Worm (Caenorhabditis elegans): ENCODE results near the gene bcat-1.

ce11 chrX:12926998-12927397 is 49.7 kb downstream of the bcat-1 start:
- no peak for TF ChIP-seq snpc-4 (GFP tag; optimal IDR thresholded peaks at IDR 0.05)
- no peak for TF ChIP-seq snpc-4 (tag; optimal IDR thresholded peaks at IDR 0.05)
- TF ChIP-seq mcd-1 (GFP tag; IDR thresholded peaks at IDR 0.05): no peak
- no peak for TF ChIP-seq hrde-1 (tag; optimal IDR thresholded peaks at IDR 0.05; ENCODE audit: borderline replicate concordance)
- TF ChIP-seq snpc-1.3 (tag; optimal IDR thresholded peaks at IDR 0.05; ENCODE audit: insufficient read depth): no peak
- TF ChIP-seq F55B11.4 (tag; optimal IDR thresholded peaks at IDR 0.05; ENCODE audit: borderline replicate concordance, insufficient read depth): no peak
- no peak for TF ChIP-seq dox-1 (GFP tag; IDR thresholded peaks at IDR 0.05)
- no peak for TF ChIP-seq ceh-27 (GFP tag; optimal IDR thresholded peaks at IDR 0.05)
- no peak for TF ChIP-seq unc-62 (GFP tag; optimal IDR thresholded peaks at IDR 0.05)
- no peak for TF ChIP-seq attf-5 (GFP tag; optimal IDR thresholded peaks at IDR 0.05)
- no peak for TF ChIP-seq dpl-1 (GFP tag; optimal IDR thresholded peaks at IDR 0.05)
- no peak for TF ChIP-seq lag-1 (GFP tag; IDR thresholded peaks at IDR 0.05)
- no peak for TF ChIP-seq F57A8.1 (GFP tag; optimal IDR thresholded peaks at IDR 0.05)

Data from whole organism, young adult.